Worm (Caenorhabditis elegans) whole organism, L3 larva: ENCODE data around the gene F21E9.2.

Experiments
- ZK546.5 ChIP-seq: sonication (generic microtip); optimal IDR thresholded peaks from 2 replicates; lab custom pipeline; 2017; ENCODE audit warnings: missing biosample characterization, missing genetic modification characterization
- ama-1 ChIP-seq: fragments of 150-350 bp; optimal IDR thresholded peaks from 2 replicates; lab custom pipeline; 2018
- ceh-16 ChIP-seq: sonication (generic microtip); optimal IDR thresholded peaks from 2 replicates; lab custom pipeline; 2017; ENCODE audit warnings: missing biosample characterization, missing genetic modification characterization
- ceh-28 ChIP-seq: fragments of 150-350 bp; optimal IDR thresholded peaks from 2 replicates; lab custom pipeline; 2014; ENCODE audit warnings: missing biosample characterization, missing genetic modification reagents, missing genetic modification characterization
- ceh-82 ChIP-seq: fragments of 150-350 bp; optimal IDR thresholded peaks from 2 replicates; lab custom pipeline; 2014; ENCODE audit warnings: missing biosample characterization, missing genetic modification characterization
- ceh-9 ChIP-seq: sonication (generic microtip); optimal IDR thresholded peaks from 2 replicates; lab custom pipeline; 2018; ENCODE audit warnings: missing biosample characterization, missing genetic modification characterization
- egl-27 ChIP-seq: sonication (generic microtip); optimal IDR thresholded peaks from 4 replicates; lab custom pipeline; 2017; ENCODE audit warnings: missing biosample characterization, missing genetic modification reagents, missing genetic modification characterization
- egl-5 ChIP-seq: fragments of 150-350 bp; optimal IDR thresholded peaks from 2 replicates; lab custom pipeline; 2017; ENCODE audit warnings: missing biosample characterization, missing genetic modification reagents, missing genetic modification characterization, inconsistent platforms
- elt-1 ChIP-seq: fragments of 150-350 bp; optimal IDR thresholded peaks from 2 replicates; lab custom pipeline; 2014; ENCODE audit warnings: missing biosample characterization, missing genetic modification characterization
- elt-2 ChIP-seq: sonication (generic microtip); optimal IDR thresholded peaks from 2 replicates; lab custom pipeline; 2016; ENCODE audit warnings: missing genetic modification reagents, mild to moderate bottlenecking, missing genetic modification characterization, missing compliant biosample characterization
- elt-3 ChIP-seq, 3 experiments: fragments of 150-350 bp in 1 of 3; sonication (generic microtip) in 2 of 3; optimal IDR thresholded peaks; 2 replicates in 2 of 3; 4 replicates in 1 of 3; lab custom pipeline; 2014 to 2017; ENCODE audit warnings: missing biosample characterization in 3 of 3, missing genetic modification characterization in 3 of 3
- eor-1 ChIP-seq, 2 experiments: fragments of 150-350 bp; optimal IDR thresholded peaks; 2 replicates each; lab custom pipeline; 2014 to 2018; ENCODE audit warnings: missing biosample characterization in 2 of 2, missing genetic modification characterization in 2 of 2
- fkh-10 ChIP-seq: sonication (generic microtip); optimal IDR thresholded peaks from 2 replicates; lab custom pipeline; 2017; ENCODE audit warnings: missing biosample characterization, missing genetic modification reagents, missing genetic modification characterization
- fos-1 ChIP-seq: fragments of 150-350 bp; optimal IDR thresholded peaks from 2 replicates; lab custom pipeline; 2014; ENCODE audit warnings: missing biosample characterization, missing genetic modification characterization
- hmg-11 ChIP-seq: sonication (generic microtip); optimal IDR thresholded peaks from 2 replicates; lab custom pipeline; 2016; ENCODE audit warnings: missing genetic modification characterization, missing compliant biosample characterization
- lin-15B ChIP-seq: fragments of 150-350 bp; optimal IDR thresholded peaks from 2 replicates; lab custom pipeline; 2014; ENCODE audit warnings: missing biosample characterization, missing genetic modification characterization
- lsy-12 ChIP-seq: sonication (generic microtip); optimal IDR thresholded peaks from 2 replicates; lab custom pipeline; 2016; ENCODE audit warnings: mild to moderate bottlenecking, missing genetic modification characterization, missing compliant biosample characterization
- mdl-1 ChIP-seq: fragments of 150-350 bp; optimal IDR thresholded peaks from 2 replicates; lab custom pipeline; 2014; ENCODE audit warnings: missing biosample characterization, missing genetic modification characterization
- mml-1 ChIP-seq: fragments of 150-350 bp; sonication (generic microtip); optimal IDR thresholded peaks from 3 replicates; lab custom pipeline; 2014; ENCODE audit warnings: missing biosample characterization, missing genetic modification characterization
- nfya-1 ChIP-seq: sonication (generic microtip); optimal IDR thresholded peaks from 2 replicates; lab custom pipeline; 2017; ENCODE audit warnings: missing genetic modification characterization, mild to moderate bottlenecking, missing compliant biosample characterization, antibody characterized with exemption, moderate library complexity; ENCODE audit not compliant: insufficient read depth
- nhr-12 ChIP-seq: fragments of 150-350 bp; optimal IDR thresholded peaks from 2 replicates; lab custom pipeline; 2014; ENCODE audit warnings: missing biosample characterization, missing genetic modification characterization
- nhr-23 ChIP-seq: fragments of 150-350 bp; optimal IDR thresholded peaks from 2 replicates; lab custom pipeline; 2014; ENCODE audit warnings: missing biosample characterization, missing genetic modification reagents, missing genetic modification characterization
- nhr-25 ChIP-seq: sonication (generic microtip); optimal IDR thresholded peaks from 2 replicates; lab custom pipeline; 2017; ENCODE audit warnings: missing biosample characterization, missing genetic modification characterization
- nhr-28 ChIP-seq: fragments of 150-350 bp; optimal IDR thresholded peaks from 2 replicates; lab custom pipeline; 2014; ENCODE audit warnings: missing biosample characterization, missing genetic modification characterization
- nhr-43 ChIP-seq: sonication (generic microtip); optimal IDR thresholded peaks from 2 replicates; lab custom pipeline; 2016; ENCODE audit warnings: mild to moderate bottlenecking, missing genetic modification characterization, missing compliant biosample characterization; ENCODE audit not compliant: poor library complexity, severe bottlenecking
- nhr-67 ChIP-seq: fragments of 150-350 bp; optimal IDR thresholded peaks from 2 replicates; lab custom pipeline; 2014; ENCODE audit warnings: missing biosample characterization, missing genetic modification characterization
- nhr-76 ChIP-seq: fragments of 150-350 bp; sonication (generic microtip); optimal IDR thresholded peaks from 5 replicates; lab custom pipeline; 2014; ENCODE audit warnings: missing biosample characterization, missing genetic modification characterization
- pha-4 ChIP-seq: fragments of 150-350 bp; optimal IDR thresholded peaks from 2 replicates; lab custom pipeline; 2014; ENCODE audit warnings: missing biosample characterization, missing genetic modification reagents, missing genetic modification characterization
- pqm-1 ChIP-seq: fragments of 150-350 bp; optimal IDR thresholded peaks from 2 replicates; lab custom pipeline; 2017; ENCODE audit warnings: missing biosample characterization, missing genetic modification characterization, inconsistent platforms
- sea-2 ChIP-seq: fragments of 150-350 bp; sonication (generic microtip); optimal IDR thresholded peaks from 4 replicates; lab custom pipeline; 2014; ENCODE audit warnings: missing biosample characterization, missing genetic modification reagents, missing genetic modification characterization
- snpc-4 ChIP-seq: fragments of 150-350 bp; optimal IDR thresholded peaks from 2 replicates; lab custom pipeline; 2014; ENCODE audit warnings: missing biosample characterization, missing genetic modification characterization
- tbx-2 ChIP-seq: sonication (generic microtip); optimal IDR thresholded peaks from 2 replicates; lab custom pipeline; 2016; ENCODE audit warnings: mild to moderate bottlenecking, missing genetic modification characterization, missing compliant biosample characterization
- unc-62 ChIP-seq: fragments of 150-350 bp; sonication (generic microtip); optimal IDR thresholded peaks from 4 replicates; lab custom pipeline; 2014; ENCODE audit warnings: missing biosample characterization, missing genetic modification reagents, missing genetic modification characterization
- zag-1 ChIP-seq: fragments of 150-350 bp; optimal IDR thresholded peaks from 2 replicates; lab custom pipeline; 2014; ENCODE audit warnings: missing biosample characterization, missing genetic modification characterization
- ztf-11 ChIP-seq: fragments of 150-350 bp; optimal IDR thresholded peaks from 2 replicates; lab custom pipeline; 2014; ENCODE audit warnings: missing biosample characterization, missing genetic modification characterization
- ztf-4 ChIP-seq: fragments of 150-350 bp; optimal IDR thresholded peaks from 2 replicates; lab custom pipeline; 2014; ENCODE audit warnings: missing biosample characterization, missing genetic modification characterization

Gene F21E9.2

ce11 chrX:1344818-1345217 lies 15.1 kb upstream of the F21E9.2 start (continued):
- TF ChIP-seq ceh-16 (tag; lab: Kevin White, UChicago) (peak; percentile 83), ztf-4 (tag; lab: Kevin White, UChicago) (peak; percentile 72), hmg-11 (tag; lab: Kevin White, UChicago) (peak; percentile 97), elt-1 (tag; lab: Kevin White, UChicago) (peak; percentile 79), eor-1 (tag; optimal IDR thresholded peaks at IDR 0.05; lab: Kevin White, UChicago) (peak in 1 of 2 experiments; percentile 81), nhr-25 (peak; percentile 97), unc-62 (GFP tag; lab: Kevin White, UChicago) (peak; percentile 87), fos-1 (tag; lab: Kevin White, UChicago) (peak; percentile 93), ceh-28 (tag; lab: Kevin White, UChicago) (peak; percentile 99), mdl-1 (peak; percentile 80), ceh-82 (peak; percentile 97), lsy-12 (tag; lab: Kevin White, UChicago) (peak; percentile 92), lin-15B (peak; percentile 38), elt-3 (tag; optimal IDR thresholded peaks at IDR 0.05; lab: Kevin White, UChicago) (peak; percentile 50 to 96 (median 81)), tbx-2 (peak; percentile 98)

DNA sequence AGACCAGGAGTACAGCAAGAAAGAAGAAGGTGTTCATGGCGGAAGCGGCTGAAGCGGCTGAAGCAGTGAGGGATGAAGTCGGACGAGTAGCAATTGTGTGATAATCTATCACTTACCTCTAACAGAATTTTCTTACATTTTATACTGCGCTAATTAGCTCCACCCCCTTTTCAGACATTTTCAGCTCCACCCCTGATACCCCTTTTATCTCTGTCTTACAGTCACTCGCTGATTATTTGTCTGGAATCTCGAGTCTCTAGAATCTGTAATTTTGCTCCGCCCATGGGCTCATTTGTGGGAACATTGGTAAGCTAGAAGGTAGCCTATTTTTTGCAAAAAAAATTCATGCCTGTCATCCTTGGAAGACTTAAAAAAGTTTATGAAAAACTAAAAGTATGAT lies 14.6 kb upstream of the F21E9.2 start, which contains the start of gene ins-39:
TSS of gene ins-39 (minus strand) at position 101 of the 400 bp plus-strand sequence.
- no peak for TF ChIP-seq fkh-10 (GFP tag; lab: Kevin White, UChicago)
- TF ChIP-seq pha-4 (tag; lab: Kevin White, UChicago): no peak
- no peak for TF ChIP-seq nhr-25
- no peak for TF ChIP-seq ceh-9 (tag; lab: Kevin White, UChicago)
- TF ChIP-seq ceh-82: no peak
- TF ChIP-seq lin-15B: no peak
- TF ChIP-seq ama-1 (lab: Kevin White, UChicago): no peak
- TF ChIP-seq nfya-1: no peak

DNA sequence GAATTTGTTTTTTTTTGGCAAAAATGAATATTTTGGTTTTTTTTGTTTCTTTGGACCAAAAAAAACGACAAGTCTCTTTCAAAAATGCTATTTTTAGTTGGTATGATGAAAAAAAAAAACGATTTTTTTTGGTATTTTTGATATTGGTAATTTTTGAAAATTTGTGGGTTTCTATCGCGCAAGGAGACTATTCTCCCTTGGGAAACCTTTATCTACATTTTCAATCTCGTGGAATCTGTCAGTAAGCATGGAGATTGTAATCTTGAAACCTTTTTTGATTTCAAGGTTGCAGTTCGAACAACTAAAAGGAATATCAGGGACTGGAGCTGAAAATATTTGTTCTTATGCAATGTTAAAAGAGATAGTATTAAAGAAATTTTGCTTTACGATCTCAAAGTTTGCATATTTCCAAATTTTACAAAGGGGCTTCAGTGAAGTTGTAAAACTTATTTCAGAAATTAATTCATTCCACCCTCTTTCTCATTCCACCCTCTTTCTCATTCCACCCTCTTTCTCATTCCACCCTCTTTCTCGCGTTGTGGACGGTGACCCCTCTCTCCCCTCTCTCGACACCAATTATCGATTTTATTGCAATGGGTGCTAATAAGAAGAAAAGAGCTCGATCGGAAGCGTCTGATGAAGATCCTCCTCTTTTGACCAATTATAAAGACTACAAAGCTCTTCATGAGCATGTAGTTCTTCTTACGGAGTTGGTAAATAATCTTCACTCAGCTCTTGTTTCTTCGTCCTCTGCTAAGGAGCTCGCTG lies 9.3 kb upstream of the F21E9.2 start:
- TF ChIP-seq lin-15B (no peak), pha-4 (tag; lab: Kevin White, UChicago) (peak; percentile 4), hmg-11 (tag; lab: Kevin White, UChicago) (peak; percentile 22), mml-1 (tag; lab: Kevin White, UChicago) (no peak), elt-1 (tag; lab: Kevin White, UChicago) (peak; percentile 91), tbx-2 (peak; percentile 9), nhr-23 (tag; lab: Kevin White, UChicago) (peak; percentile 42), ceh-28 (tag; lab: Kevin White, UChicago) (no peak), nhr-25 (peak; percentile 45), nhr-12 (tag; lab: Kevin White, UChicago) (no peak), nhr-43 (tag; lab: Kevin White, UChicago) (peak; percentile 52), lsy-12 (tag; lab: Kevin White, UChicago) (no peak)

- TF ChIP-seq zag-1 (no peak), nhr-76 (tag; lab: Kevin White, UChicago) (no peak), pqm-1 (tag; lab: Kevin White, UChicago) (peak; percentile 56), elt-3 (tag; optimal IDR thresholded peaks at IDR 0.05; lab: Kevin White, UChicago) (no peak), ZK546.5 (no peak), egl-5 (tag; lab: Kevin White, UChicago) (no peak), nhr-12 (tag; lab: Kevin White, UChicago) (no peak), ztf-11 (tag; lab: Kevin White, UChicago) (no peak), fos-1 (tag; lab: Kevin White, UChicago) (no peak), unc-62 (GFP tag; lab: Kevin White, UChicago) (no peak), hmg-11 (tag; lab: Kevin White, UChicago) (no peak), snpc-4 (tag; lab: Kevin White, UChicago) (no peak), lsy-12 (tag; lab: Kevin White, UChicago) (no peak), pha-4 (tag; lab: Kevin White, UChicago) (peak; percentile 18), elt-2 (peak; percentile 58), ama-1 (lab: Kevin White, UChicago) (no peak), sea-2 (GFP tag; lab: Kevin White, UChicago) (no peak), nhr-67 (tag; lab: Kevin White, UChicago) (no peak), nhr-43 (tag; lab: Kevin White, UChicago) (no peak), eor-1 (tag; optimal IDR thresholded peaks at IDR 0.05; lab: Kevin White, UChicago) (no peak), nhr-28 (tag; lab: Kevin White, UChicago) (no peak), nfya-1 (no peak), ceh-9 (tag; lab: Kevin White, UChicago) (no peak), ceh-16 (tag; lab: Kevin White, UChicago) (no peak), egl-27 (tag; lab: Kevin White, UChicago) (no peak)
Measured at ce11 chrX:1337834-1338233, 8.1 kb upstream of the F21E9.2 start.
